Fruit fly (Drosophila melanogaster): ENCODE measurements around the gene CG32444.

dm6 chr3L:21666880-21667279 is 30.1 kb downstream of the CG32444 start, which contains the start of gene Cpr78E:
- TF ChIP-seq H2.0 (GFP tag; IDR thresholded peaks at IDR 0.05): no peak
- no peak for TF ChIP-seq CG10274 (GFP tag; optimal IDR thresholded peaks at IDR 0.05)
- TF ChIP-seq cad (GFP tag; optimal IDR thresholded peaks at IDR 0.05): no peak
- TF ChIP-seq chinmo (GFP tag; IDR thresholded peaks at IDR 0.05; ENCODE audit: partially characterized antibody): no peak
- TF ChIP-seq ase (GFP tag; IDR thresholded peaks at IDR 0.05): no peak
- TF ChIP-seq sob (GFP tag; IDR thresholded peaks at IDR 0.05): no peak
- TF ChIP-seq bowl (GFP tag; IDR thresholded peaks at IDR 0.05): no peak
- no peak for TF ChIP-seq h (optimal IDR thresholded peaks at IDR 0.05)
- no peak for TF ChIP-seq psq (GFP tag; optimal IDR thresholded peaks at IDR 0.05)
- TF ChIP-seq gcm (GFP tag; optimal IDR thresholded peaks at IDR 0.05): no peak
- no peak for TF ChIP-seq CG15073 (GFP tag; optimal IDR thresholded peaks at IDR 0.05)
- TF ChIP-seq trh (GFP tag; optimal IDR thresholded peaks at IDR 0.05): no peak
- TF ChIP-seq Gug (GFP tag; IDR thresholded peaks at IDR 0.05): no peak
- TF ChIP-seq CG11696 (GFP tag; IDR thresholded peaks at IDR 0.05): no peak
